Fruit fly (Drosophila melanogaster): Measurements from ENCODE around the gene Adss.

The Adss gene

DNA sequence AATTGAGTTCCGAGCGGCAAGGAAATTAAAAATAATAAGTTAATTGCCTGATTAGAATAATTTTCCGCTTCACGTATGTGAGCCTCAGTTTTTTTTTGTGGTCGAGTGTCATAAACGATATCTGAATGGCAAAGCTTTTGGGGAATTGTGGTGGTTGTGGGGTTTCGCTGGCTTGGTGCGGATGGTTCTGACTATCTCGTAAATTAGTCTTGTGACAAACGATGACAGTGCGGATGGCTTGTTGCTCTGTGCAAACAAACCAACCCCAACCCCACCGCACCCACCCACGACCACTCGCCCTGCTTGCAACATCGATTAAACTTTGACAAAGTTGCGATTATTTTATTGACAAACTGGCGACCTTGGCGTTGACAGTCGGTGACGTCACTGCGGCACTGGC lies 3.5 kb downstream of the Adss start:
- no peak for TF ChIP-seq gl (tag; optimal IDR thresholded peaks at IDR 0.05)
- TF ChIP-seq CG15710 (tag; optimal IDR thresholded peaks at IDR 0.05) = no peak
- TF ChIP-seq Snoo (tag; optimal IDR thresholded peaks at IDR 0.05) = no peak
- no peak for TF ChIP-seq CG17806 (tag; optimal IDR thresholded peaks at IDR 0.05)

DNA sequence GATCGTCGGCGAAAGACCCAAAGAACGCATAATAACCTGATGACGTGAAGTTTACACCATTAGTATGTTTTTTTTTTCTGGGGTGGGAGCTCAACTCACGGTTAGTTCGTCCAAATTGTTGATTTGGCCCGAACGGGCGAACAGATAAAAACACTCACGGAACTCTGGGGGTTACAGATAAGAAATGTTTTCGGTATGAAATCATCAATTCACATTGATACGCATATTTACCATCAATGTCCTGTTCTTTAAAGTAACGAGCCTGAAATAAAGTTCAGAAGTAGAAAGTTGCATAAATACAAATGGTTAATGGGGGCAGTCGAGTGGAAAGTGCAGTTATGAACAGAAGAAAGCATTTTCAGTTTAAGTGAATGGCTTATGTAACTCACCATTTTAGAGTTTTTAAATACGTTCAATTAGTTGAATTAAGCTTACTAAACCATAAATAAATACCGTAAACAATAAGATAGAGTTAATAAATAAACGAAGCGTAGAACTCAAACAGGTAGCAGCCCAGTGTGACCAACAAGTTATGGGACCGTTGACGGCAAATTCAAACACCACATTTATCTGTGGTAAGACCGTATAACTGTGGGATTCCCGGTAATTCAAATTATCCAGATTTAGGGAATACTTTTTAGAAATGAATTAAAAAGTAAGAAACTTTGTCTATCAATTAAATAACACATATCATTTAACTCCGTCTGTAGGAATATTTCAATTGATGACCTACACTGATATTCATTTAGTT lies 6.5 kb downstream of the Adss start, which contains the start of gene CG17272:
CG17272 (minus strand) TSS at position 536 of the 751 bp plus-strand sequence.
- no peak for TF ChIP-seq CG15710 (tag; optimal IDR thresholded peaks at IDR 0.05)
- TF ChIP-seq CG8301 (tag; optimal IDR thresholded peaks at IDR 0.05) = no peak
- TF ChIP-seq CG12605 (GFP tag; IDR thresholded peaks at IDR 0.05) = peak; percentile 65; the same call in 1 of the 2 replicates

DNA sequence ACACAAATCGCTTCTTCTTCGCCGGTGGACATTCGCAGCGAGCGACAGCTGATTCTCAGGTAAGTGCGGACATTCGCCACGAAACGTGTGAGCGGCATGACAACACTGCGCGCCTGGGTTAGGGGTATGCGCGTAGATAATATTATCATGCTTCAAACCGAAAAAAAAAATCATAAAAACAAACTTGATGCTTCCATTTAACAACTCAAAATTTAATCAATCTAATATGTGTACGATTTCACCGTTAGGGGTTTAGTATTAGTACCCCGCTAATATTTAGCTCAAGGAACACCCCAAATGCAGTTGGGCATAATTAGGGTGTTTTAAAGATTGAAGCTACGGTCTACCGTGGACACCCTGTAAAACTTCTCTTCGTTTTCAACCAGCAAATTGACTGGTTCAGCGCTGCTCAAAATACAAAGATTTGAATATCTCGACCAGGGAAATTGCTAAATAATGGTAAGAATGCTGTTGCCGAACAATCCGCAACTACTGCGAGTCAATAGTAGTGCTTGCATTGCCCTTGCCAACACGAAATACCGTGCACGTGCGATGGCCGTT lies 8.5 kb downstream of the Adss start, which contains the start of the genes CG17271 and RpS20:
CG17271 (minus strand) TSS at position 34 of the 561 bp plus-strand sequence.
RpS20 (plus strand) TSS at position 367 of the 561 bp plus-strand sequence.
- TF ChIP-seq CG9948 (tag; optimal IDR thresholded peaks at IDR 0.05) (peak; percentile 59), CG13204 (GFP tag; optimal IDR thresholded peaks at IDR 0.05) (no peak), EcR (GFP tag; optimal IDR thresholded peaks at IDR 0.05) (peak; percentile 32), CG8159 (tag; optimal IDR thresholded peaks at IDR 0.05) (peak; percentile 74), CG15710 (tag; optimal IDR thresholded peaks at IDR 0.05) (peak; percentile 77), CG4496 (GFP tag; IDR thresholded peaks at IDR 0.05) (peak; percentile 92), CG12605 (GFP tag; IDR thresholded peaks at IDR 0.05) (peak; percentile 67), CG32121 (GFP tag; IDR thresholded peaks at IDR 0.05) (peak; percentile 83), CG34367 (tag; optimal IDR thresholded peaks at IDR 0.05) (peak; percentile 64), CG14655 (GFP tag; optimal IDR thresholded peaks at IDR 0.05) (no peak), fd96Ca (GFP tag; IDR thresholded peaks at IDR 0.05) (peak; percentile 90), rn (GFP tag; IDR thresholded peaks at IDR 0.05) (peak; percentile 76), D1 (tag; optimal IDR thresholded peaks at IDR 0.05) (no peak), gl (tag; optimal IDR thresholded peaks at IDR 0.05) (peak; percentile 51), Pif1A (GFP tag; optimal IDR thresholded peaks at IDR 0.05) (no peak), CG8301 (tag; optimal IDR thresholded peaks at IDR 0.05) (peak; percentile 80), CG10348 (GFP tag; IDR thresholded peaks at IDR 0.05) (no peak; the same call in 1 of the 2 replicates), Snoo (tag; optimal IDR thresholded peaks at IDR 0.05) (peak; percentile 75), CG17806 (tag; optimal IDR thresholded peaks at IDR 0.05) (peak; percentile 74), Ets98B (GFP tag; IDR thresholded peaks at IDR 0.05) (peak; percentile 88)

DNA sequence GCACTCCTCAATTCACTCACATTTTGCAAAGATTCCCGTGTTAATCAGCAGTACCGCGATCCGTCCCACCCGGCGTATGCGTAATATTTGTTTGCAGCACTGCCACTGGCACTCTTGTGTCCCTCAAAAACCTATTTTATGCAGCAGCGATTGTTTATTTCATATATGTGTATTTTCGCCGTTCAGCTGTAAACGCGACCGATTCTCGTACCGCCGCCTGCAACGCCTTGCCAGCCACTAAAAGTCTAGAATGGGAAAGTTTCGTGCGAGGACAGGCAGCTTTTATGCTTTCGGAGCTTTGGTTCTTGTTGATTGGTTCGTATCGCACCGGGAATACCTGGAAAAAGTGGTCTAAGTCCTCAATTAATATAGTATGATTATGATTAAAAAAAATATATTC lies 11.7 kb downstream of the Adss start, which contains the start of gene CG17270:
CG17270 (minus strand) TSS at position 241 of the 400 bp plus-strand sequence.
- TF ChIP-seq CG32121 (GFP tag; IDR thresholded peaks at IDR 0.05) = 0 out of 2 replicates have a peak, but pooled peaks have one; percentile 8
- TF ChIP-seq CG13204 (GFP tag; optimal IDR thresholded peaks at IDR 0.05) = no peak
- no peak for TF ChIP-seq CG17806 (tag; optimal IDR thresholded peaks at IDR 0.05)
- no peak for TF ChIP-seq CG34367 (tag; optimal IDR thresholded peaks at IDR 0.05)

DNA sequence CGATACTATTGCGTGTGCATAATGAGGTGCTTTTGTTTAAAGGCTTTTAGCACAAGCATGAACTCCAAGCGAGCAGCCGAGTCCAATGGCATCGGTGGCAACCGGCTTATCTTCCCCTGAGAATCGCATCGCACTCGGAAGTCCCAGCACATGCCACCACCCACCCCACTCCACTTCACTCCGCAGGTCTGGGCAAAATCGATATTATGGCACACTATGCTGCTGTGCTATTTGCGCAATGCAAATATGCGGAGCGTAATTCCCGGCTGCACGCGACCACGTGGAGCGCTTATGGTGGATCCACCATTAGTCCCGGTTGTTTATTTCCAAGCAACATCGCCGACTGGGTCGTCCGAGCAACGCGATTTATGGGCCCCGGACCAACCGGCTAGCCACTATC lies 12.1 kb downstream of the Adss start:
- TF ChIP-seq Pif1A (GFP tag; optimal IDR thresholded peaks at IDR 0.05) = no peak
- TF ChIP-seq CG4496 (GFP tag; IDR thresholded peaks at IDR 0.05) = 0 out of 3 replicates have a peak, but pooled peaks have one; percentile 20

DNA sequence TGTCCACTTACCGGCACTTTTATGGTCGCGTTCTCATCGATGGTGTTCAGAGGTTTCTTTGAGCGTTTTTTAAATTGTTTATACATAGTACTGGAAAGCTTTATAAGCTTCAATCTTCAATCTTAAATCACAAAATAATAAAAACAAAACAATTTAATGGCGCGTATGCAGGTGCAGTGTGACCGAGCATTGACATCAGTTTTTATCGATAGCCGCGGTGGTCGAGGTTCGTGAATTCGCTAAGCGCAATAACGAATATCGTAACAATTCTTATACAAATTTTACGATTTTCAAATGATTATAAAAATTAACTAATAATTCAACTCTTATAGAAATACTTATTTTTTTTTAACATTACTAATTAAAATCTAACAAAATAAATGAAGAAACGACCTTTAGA lies 14.4 kb downstream of the Adss start, which contains the start of gene Fancd2:
Fancd2 (minus strand) TSS at position 183 of the 400 bp plus-strand sequence.
- TF ChIP-seq CG12605 (GFP tag; IDR thresholded peaks at IDR 0.05) (no peak), CG9948 (tag; optimal IDR thresholded peaks at IDR 0.05) (no peak), D1 (tag; optimal IDR thresholded peaks at IDR 0.05) (peak; percentile 10)

DNA sequence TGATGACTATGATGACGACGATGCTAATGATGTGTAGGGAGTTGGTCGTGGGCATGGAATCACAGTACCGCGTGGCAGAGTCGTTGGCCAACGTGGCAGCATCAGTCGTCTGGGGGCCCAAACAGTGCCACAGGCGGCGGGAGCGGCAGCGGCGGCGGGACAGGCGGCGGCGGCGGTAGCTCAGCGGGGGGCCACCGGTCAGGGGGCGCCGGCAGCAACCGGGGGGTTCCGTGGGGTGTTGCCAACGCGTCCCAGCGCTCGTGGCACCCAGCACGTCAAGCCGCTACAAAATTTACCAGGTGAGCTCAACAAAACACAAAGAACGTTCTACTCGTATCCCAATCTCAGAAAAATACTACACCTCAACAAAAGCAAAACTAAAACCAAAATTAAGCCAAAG lies 28.1 kb downstream of the Adss start:
- no peak for TF ChIP-seq CG4496 (GFP tag; IDR thresholded peaks at IDR 0.05)
- TF ChIP-seq CG32121 (GFP tag; IDR thresholded peaks at IDR 0.05) = no peak
- no peak for TF ChIP-seq CG15710 (tag; optimal IDR thresholded peaks at IDR 0.05)
- TF ChIP-seq CG8301 (tag; optimal IDR thresholded peaks at IDR 0.05) = no peak
- no peak for TF ChIP-seq Pif1A (GFP tag; optimal IDR thresholded peaks at IDR 0.05)
- TF ChIP-seq Pif1B (GFP tag; optimal IDR thresholded peaks at IDR 0.05) = no peak
- no peak for TF ChIP-seq rn (GFP tag; IDR thresholded peaks at IDR 0.05)
- no peak for TF ChIP-seq Snoo (tag; optimal IDR thresholded peaks at IDR 0.05)
- no peak for TF ChIP-seq D1 (tag; optimal IDR thresholded peaks at IDR 0.05)
- TF ChIP-seq CG14655 (GFP tag; optimal IDR thresholded peaks at IDR 0.05) = no peak
- no peak for TF ChIP-seq CG17806 (tag; optimal IDR thresholded peaks at IDR 0.05)
- no peak for TF ChIP-seq CG8159 (tag; optimal IDR thresholded peaks at IDR 0.05)
- TF ChIP-seq Ets98B (GFP tag; IDR thresholded peaks at IDR 0.05) = no peak
- no peak for TF ChIP-seq CG13204 (GFP tag; optimal IDR thresholded peaks at IDR 0.05)
- TF ChIP-seq EcR (GFP tag; optimal IDR thresholded peaks at IDR 0.05) = no peak
- no peak for TF ChIP-seq gl (tag; optimal IDR thresholded peaks at IDR 0.05)
- TF ChIP-seq CG10348 (GFP tag; IDR thresholded peaks at IDR 0.05) = no peak
- TF ChIP-seq fd96Ca (GFP tag; IDR thresholded peaks at IDR 0.05) = no peak

Measured in whole organism, pupa.